Fruit fly (Drosophila melanogaster) whole organism, embryonic: Measurements from ENCODE around the gene CG17343.
A peak's percentile ranks its signal among the peaks of the same experiment; 100 is the strongest.

ENCODE experiments used
- Asciz ChIP-seq: fragments of 200-800 bp; sonication (Bioruptor generic); optimal IDR thresholded peaks from 2 replicates; lab custom pipeline; 2017; ENCODE audit warnings: missing biosample characterization, mild to moderate bottlenecking, missing genetic modification characterization, missing genetic modification reagents
- Awh ChIP-seq: fragments of 200-800 bp; sonication (Bioruptor generic); IDR thresholded peaks from 2 replicates; pipeline ENCODE4, ENCODE4 v1.3.6; 2022; ENCODE audit warnings: missing biosample characterization, missing genetic modification characterization
- C15 ChIP-seq: fragments of 200-800 bp; sonication (Bioruptor generic); IDR thresholded peaks from 3 replicates; pipeline ENCODE4 v1.3.6; 2022; ENCODE audit warnings: missing biosample characterization, missing genetic modification characterization
- CG1024 ChIP-seq: fragments of 200-800 bp; sonication (Bioruptor generic); IDR thresholded peaks from 2 replicates; pipeline ENCODE4 v1.3.6; 2022; ENCODE audit warnings: missing biosample characterization, missing genetic modification characterization
- CG10366 ChIP-seq: fragments of 200-800 bp; sonication (Bioruptor generic); IDR thresholded peaks from 2 replicates; pipeline ENCODE4 v1.3.6; 2022; ENCODE audit warnings: missing biosample characterization, missing genetic modification characterization
- CG12219 ChIP-seq: fragments of 200-800 bp; sonication (Bioruptor generic); optimal IDR thresholded peaks from 3 replicates; lab custom pipeline; 2018; ENCODE audit warnings: missing biosample characterization, mild to moderate bottlenecking, missing genetic modification characterization
- CG15514 ChIP-seq: fragments of 200-800 bp; sonication (Bioruptor generic); optimal IDR thresholded peaks from 3 replicates; lab custom pipeline; 2017; ENCODE audit warnings: missing biosample characterization, missing genetic modification characterization, mild to moderate bottlenecking, moderate library complexity, missing genetic modification reagents
- CG17612 ChIP-seq: fragments of 200-800 bp; sonication (Bioruptor generic); IDR thresholded peaks from 2 replicates; pipeline ENCODE4 v1.3.6; 2022; ENCODE audit warnings: missing biosample characterization, missing genetic modification characterization
- CG18764 ChIP-seq: fragments of 200-800 bp; sonication (Bioruptor generic); optimal IDR thresholded peaks from 3 replicates; lab custom pipeline; 2016; ENCODE audit warnings: missing biosample characterization, missing genetic modification characterization
- CG31365 ChIP-seq: fragments of 200-800 bp; sonication (Bioruptor generic); optimal IDR thresholded peaks from 2 replicates; lab custom pipeline; 2018; ENCODE audit warnings: missing biosample characterization, mild to moderate bottlenecking, missing genetic modification characterization
- CG32767 ChIP-seq: fragments of 200-800 bp; sonication (Bioruptor generic); IDR thresholded peaks from 2 replicates; pipeline ENCODE4 v1.3.6; 2022; ENCODE audit warnings: missing biosample characterization, missing genetic modification characterization
- CG33557 ChIP-seq: fragments of 200-800 bp; sonication (Bioruptor generic); optimal IDR thresholded peaks from 2 replicates; lab custom pipeline; 2019; ENCODE audit warnings: missing biosample characterization, mild to moderate bottlenecking, missing genetic modification characterization, moderate library complexity
- CG4404 ChIP-seq: fragments of 200-800 bp; sonication (Bioruptor generic); IDR thresholded peaks from 2 replicates; pipeline ENCODE4 v1.3.6; 2022; ENCODE audit warnings: missing biosample characterization, missing genetic modification characterization
- CG4854 ChIP-seq: fragments of 200-800 bp; sonication (Bioruptor generic); optimal IDR thresholded peaks from 2 replicates; lab custom pipeline; 2016; ENCODE audit warnings: missing biosample characterization, missing genetic modification characterization, inconsistent platforms
- CG6791 ChIP-seq: fragments of 200-800 bp; sonication (Bioruptor generic); IDR thresholded peaks from 3 replicates; pipeline ENCODE4 v1.3.6; 2022; ENCODE audit warnings: missing biosample characterization, missing genetic modification characterization; ENCODE audit not compliant: partially characterized antibody
- CG6813 ChIP-seq: fragments of 200-800 bp; sonication (Bioruptor generic); optimal IDR thresholded peaks from 2 replicates; lab custom pipeline; 2017; ENCODE audit warnings: missing biosample characterization, missing genetic modification characterization, mild to moderate bottlenecking, moderate library complexity, missing genetic modification reagents
- CG7786 ChIP-seq: fragments of 200-800 bp; sonication (Bioruptor generic); optimal IDR thresholded peaks from 2 replicates; lab custom pipeline; 2016; ENCODE audit warnings: missing biosample characterization, missing genetic modification characterization
- CG7963 ChIP-seq: fragments of 200-800 bp; sonication (Bioruptor generic); IDR thresholded peaks from 3 replicates; pipeline ENCODE4 v1.3.6; 2022; ENCODE audit warnings: missing biosample characterization, missing genetic modification characterization; ENCODE audit not compliant: partially characterized antibody
- Camta ChIP-seq: fragments of 200-800 bp; sonication (Bioruptor generic); optimal IDR thresholded peaks from 2 replicates; lab custom pipeline; 2016; ENCODE audit warnings: missing biosample characterization, missing genetic modification characterization
- D ChIP-seq, 2 experiments: fragments of 200-800 bp in 1 of 2; fragments of >200 bp in 1 of 2; sonication (Bioruptor generic) in 1 of 2; optimal IDR thresholded peaks; 2 replicates in 1 of 2; 3 replicates in 1 of 2; lab custom pipeline; 2017; ENCODE audit warnings: mild to moderate bottlenecking in 1 of 2, missing biosample characterization in 1 of 2, missing genetic modification characterization in 1 of 2, missing genetic modification reagents in 1 of 2
- Doc2 ChIP-seq: fragments of 200-800 bp; sonication (Bioruptor generic); IDR thresholded peaks from 2 replicates; pipeline ENCODE4 v1.3.6; 2022; ENCODE audit warnings: missing biosample characterization, missing genetic modification characterization
- Ets65A ChIP-seq: fragments of 200-800 bp; sonication (Bioruptor generic); peaks from one replicate; lab custom pipeline; 2016; ENCODE audit warnings: missing biosample characterization, missing genetic modification characterization
- H2.0 ChIP-seq: fragments of 200-800 bp; sonication (Bioruptor generic); IDR thresholded peaks from 2 replicates; pipeline ENCODE4 v1.3.6; 2022; ENCODE audit warnings: missing biosample characterization, missing genetic modification characterization
- Hand ChIP-seq: fragments of 200-800 bp; sonication (Bioruptor generic); optimal IDR thresholded peaks from 2 replicates; lab custom pipeline; 2017; ENCODE audit warnings: mild to moderate bottlenecking, missing biosample characterization, missing genetic modification reagents, missing genetic modification characterization
- HmgZ ChIP-seq: fragments of 200-800 bp; sonication (Bioruptor generic); optimal IDR thresholded peaks from 2 replicates; lab custom pipeline; 2018; ENCODE audit warnings: missing biosample characterization, mild to moderate bottlenecking, missing genetic modification characterization
- Hmx ChIP-seq: fragments of 200-800 bp; sonication (Bioruptor generic); optimal IDR thresholded peaks from 2 replicates; lab custom pipeline; 2016; ENCODE audit warnings: missing biosample characterization, missing genetic modification characterization
- Hr3 ChIP-seq: fragments of 200-800 bp; sonication (Bioruptor generic); optimal IDR thresholded peaks from 3 replicates; lab custom pipeline; 2016; ENCODE audit warnings: missing biosample characterization, missing genetic modification characterization
- Max ChIP-seq: fragments of 200-800 bp; sonication (Bioruptor generic); optimal IDR thresholded peaks from 2 replicates; lab custom pipeline; 2016; ENCODE audit warnings: missing biosample characterization, mild to moderate bottlenecking, missing genetic modification characterization
- Oli ChIP-seq: fragments of 200-800 bp; sonication (Bioruptor generic); optimal IDR thresholded peaks from 2 replicates; lab custom pipeline; 2018; ENCODE audit warnings: missing biosample characterization, mild to moderate bottlenecking, missing genetic modification characterization, moderate library complexity
- Ptx1 ChIP-seq: fragments of 200-800 bp; sonication (Bioruptor generic); IDR thresholded peaks from 2 replicates; pipeline ENCODE4 v1.3.6; 2022; ENCODE audit warnings: missing biosample characterization, missing genetic modification characterization
- Side ChIP-seq: fragments of 200-800 bp; sonication (Bioruptor generic); optimal IDR thresholded peaks from 2 replicates; lab custom pipeline; 2016; ENCODE audit warnings: missing biosample characterization, missing genetic modification characterization
- YL-1 ChIP-seq: fragments of 200-800 bp; sonication (Bioruptor generic); optimal IDR thresholded peaks from 3 replicates; lab custom pipeline; 2017; ENCODE audit warnings: missing biosample characterization, mild to moderate bottlenecking, missing genetic modification characterization
- ash1 ChIP-seq: fragments of 200-800 bp; sonication (Bioruptor generic); optimal IDR thresholded peaks from 2 replicates; lab custom pipeline; 2018; ENCODE audit warnings: missing biosample characterization, mild to moderate bottlenecking, missing genetic modification characterization
- az2 ChIP-seq: fragments of 200-800 bp; sonication (Bioruptor generic); optimal IDR thresholded peaks from 3 replicates; lab custom pipeline; 2016; ENCODE audit warnings: missing biosample characterization, missing genetic modification characterization
- bcd ChIP-seq: fragments of 200-800 bp; sonication (Bioruptor generic); optimal IDR thresholded peaks from 2 replicates; lab custom pipeline; 2017; ENCODE audit warnings: missing biosample characterization, mild to moderate bottlenecking, missing genetic modification characterization
- bigmax ChIP-seq: fragments of 200-800 bp; sonication (Bioruptor generic); optimal IDR thresholded peaks from 2 replicates; lab custom pipeline; 2018; ENCODE audit warnings: missing biosample characterization, mild to moderate bottlenecking, missing genetic modification characterization
- br ChIP-seq: fragments of >200 bp; optimal IDR thresholded peaks from 2 replicates; lab custom pipeline; 2017
- ems ChIP-seq: fragments of 200-800 bp; sonication (Bioruptor generic); optimal IDR thresholded peaks from 3 replicates; lab custom pipeline; 2016; ENCODE audit warnings: missing biosample characterization, missing genetic modification characterization
- gcm2 ChIP-seq: fragments of 200-800 bp; sonication (Bioruptor generic); optimal IDR thresholded peaks from 2 replicates; lab custom pipeline; 2016; ENCODE audit warnings: missing biosample characterization, missing genetic modification characterization
- gsb ChIP-seq: fragments of 200-800 bp; sonication (Bioruptor generic); IDR thresholded peaks from 2 replicates; pipeline ENCODE4 v1.3.6; 2022; ENCODE audit warnings: missing biosample characterization, missing genetic modification characterization
- hbn ChIP-seq: fragments of 200-800 bp; sonication (Bioruptor generic); IDR thresholded peaks from 2 replicates; pipeline ENCODE4 v1.3.6; 2022; ENCODE audit warnings: missing biosample characterization, missing genetic modification characterization; ENCODE audit not compliant: partially characterized antibody
- ind ChIP-seq: fragments of 200-800 bp; sonication (Bioruptor generic); optimal IDR thresholded peaks from 3 replicates; lab custom pipeline; 2016; ENCODE audit warnings: missing biosample characterization, missing genetic modification characterization
- kah ChIP-seq: fragments of 200-800 bp; sonication (Bioruptor generic); optimal IDR thresholded peaks from 2 replicates; lab custom pipeline; 2018; ENCODE audit warnings: missing biosample characterization, mild to moderate bottlenecking, missing genetic modification characterization
- ken ChIP-seq: fragments of 200-800 bp; sonication (Bioruptor generic); IDR thresholded peaks from 3 replicates; pipeline ENCODE4 v1.3.6; 2022; ENCODE audit warnings: missing biosample characterization, missing genetic modification characterization
- pho ChIP-seq: fragments of 200-800 bp; sonication (Bioruptor generic); optimal IDR thresholded peaks from 2 replicates; lab custom pipeline; 2016; ENCODE audit warnings: missing biosample characterization, missing genetic modification characterization
- run ChIP-seq: fragments of 200-800 bp; sonication (Bioruptor generic); optimal IDR thresholded peaks from 3 replicates; lab custom pipeline; 2018; ENCODE audit warnings: missing biosample characterization, mild to moderate bottlenecking, missing genetic modification characterization
- salm ChIP-seq: fragments of 200-800 bp; sonication (Bioruptor generic); optimal IDR thresholded peaks from 2 replicates; lab custom pipeline; 2018; ENCODE audit warnings: missing biosample characterization, mild to moderate bottlenecking, missing genetic modification characterization
- sr ChIP-seq: fragments of 200-800 bp; sonication (Bioruptor generic); IDR thresholded peaks from 3 replicates; pipeline ENCODE4 v1.3.6; 2022; ENCODE audit warnings: missing biosample characterization, missing genetic modification characterization
- sug ChIP-seq: fragments of 200-800 bp; optimal IDR thresholded peaks from 2 replicates; lab custom pipeline; 2019; ENCODE audit warnings: missing biosample characterization, mild to moderate bottlenecking, missing genetic modification characterization, moderate library complexity
- wdn ChIP-seq: fragments of 200-800 bp; sonication (Bioruptor generic); IDR thresholded peaks from 2 replicates; pipeline ENCODE4 v1.3.6; 2022; ENCODE audit warnings: missing biosample characterization, missing genetic modification characterization
- zen ChIP-seq: fragments of 200-800 bp; sonication (Bioruptor generic); optimal IDR thresholded peaks from 3 replicates; lab custom pipeline; 2018; ENCODE audit warnings: missing biosample characterization, mild to moderate bottlenecking, missing genetic modification characterization, moderate library complexity

Gene CG17343

dm6 chr2L:19045111-19045560, 19.6 kb upstream of the CG17343 start, which contains the start of the genes Ttc19 and Acn (continued):
- TF ChIP-seq CG15514 (peak; percentile 79), CG10366 (GFP tag; lab: Robert Waterston, UW) (peak; percentile 81), br (lab: Kevin White, UChicago) (no peak), bcd (GFP tag; lab: Kevin White, UChicago) (peak; percentile 81), CG18764 (GFP tag; lab: Kevin White, UChicago) (peak; percentile 63), CG4404 (peak; percentile 71), Max (GFP tag; lab: Kevin White, UChicago) (peak; percentile 78), gcm2 (GFP tag; lab: Kevin White, UChicago) (peak; percentile 45), H2.0 (GFP tag; lab: Robert Waterston, UW) (peak; percentile 84), CG32767 (GFP tag; lab: Robert Waterston, UW) (peak; percentile 50), run (no peak), Asciz (no peak), CG33557 (GFP tag; lab: Kevin White, UChicago) (peak; percentile 75), CG7963 (GFP tag; lab: Robert Waterston, UW) (peak; percentile 92), CG31365 (no peak), sug (tag; lab: Kevin White, UChicago) (peak; percentile 88), Camta (GFP tag; lab: Kevin White, UChicago) (peak; percentile 89), az2 (GFP tag; lab: Kevin White, UChicago) (peak; percentile 82), Side (GFP tag; lab: Kevin White, UChicago) (peak; percentile 90), ash1 (no peak), CG12219 (GFP tag; lab: Kevin White, UChicago) (peak; percentile 59), Ptx1 (GFP tag; lab: Robert Waterston, UW) (peak; percentile 86), kah (peak; percentile 29), Doc2 (GFP tag; lab: Robert Waterston, UW) (no peak), ems (GFP tag; lab: Kevin White, UChicago) (peak; percentile 85), Hr3 (GFP tag; lab: Kevin White, UChicago) (peak; percentile 81), Oli (tag; lab: Kevin White, UChicago) (peak; percentile 66), salm (tag; lab: Kevin White, UChicago) (peak; percentile 40), CG7786 (peak; percentile 91), D (optimal IDR thresholded peaks at IDR 0.05; lab: Kevin White, UChicago) (no peak), D (GFP tag; optimal IDR thresholded peaks at IDR 0.05; lab: Kevin White, UChicago) (peak; percentile 73), Hmx (peak; percentile 72), Hand (GFP tag; lab: Kevin White, UChicago) (peak; percentile 17), HmgZ (tag; lab: Kevin White, UChicago) (peak; percentile 82), YL-1 (GFP tag; lab: Kevin White, UChicago) (peak; percentile 91), wdn (peak; percentile 83), CG6791 (GFP tag; lab: Robert Waterston, UW) (peak; percentile 96), ken (GFP tag; lab: Robert Waterston, UW) (peak; percentile 86), CG4854 (peak; percentile 78), C15 (GFP tag; lab: Robert Waterston, UW) (no peak), pho (GFP tag; lab: Kevin White, UChicago) (peak; percentile 91), Ets65A (peak; percentile 99), CG6813 (peak; percentile 23), gsb (peak; percentile 44; the same call in 1 of the 2 replicates), sr (0 out of 3 replicates have a peak, but pooled peaks have one; percentile 17), zen (tag; lab: Kevin White, UChicago) (peak; percentile 83), Awh (GFP tag; lab: Robert Waterston, UW) (peak; percentile 72), ind (GFP tag; lab: Kevin White, UChicago) (peak; percentile 80), bigmax (GFP tag; lab: Kevin White, UChicago) (no peak), CG17612 (peak; percentile 34; the same call in 1 of the 2 replicates), hbn (GFP tag; lab: Robert Waterston, UW) (peak; percentile 94), CG1024 (GFP tag; lab: Robert Waterston, UW) (peak; percentile 56)
